Worm (Caenorhabditis elegans) whole organism, young adult: ENCODE data around the gene C16C10.8.

Experiments used
- B0336.3 ChIP-seq: fragments of 200-800 bp; sonication (Bioruptor generic); IDR thresholded peaks from 2 replicates; pipeline ENCODE4 v1.3.6; 2022; ENCODE audit warnings: missing genetic modification characterization, missing compliant biosample characterization
- C06A6.2 ChIP-seq: fragments of 200-800 bp; sonication (Bioruptor generic); conservative IDR thresholded peaks from 2 replicates; pipeline ENCODE4 v1.3.6; 2022; ENCODE audit warnings: missing genetic modification characterization, missing compliant biosample characterization
- F37B4.10 ChIP-seq: fragments of 200-800 bp; sonication (Bioruptor generic); IDR thresholded peaks from 2 replicates; pipeline ENCODE4 v1.3.6; 2022; ENCODE audit warnings: missing genetic modification characterization, missing compliant biosample characterization
- F49E8.2 ChIP-seq: sonication (generic microtip); optimal IDR thresholded peaks from 3 replicates; lab custom pipeline; 2017; ENCODE audit warnings: missing genetic modification characterization, mild to moderate bottlenecking, missing compliant biosample characterization, antibody characterized with exemption, moderate library complexity; ENCODE audit not compliant: insufficient read depth
- F52B5.7 ChIP-seq: sonication (generic microtip); optimal IDR thresholded peaks from 2 replicates; lab custom pipeline; 2016; ENCODE audit warnings: mild to moderate bottlenecking, missing genetic modification characterization, missing compliant biosample characterization
- F55B11.4 ChIP-seq: sonication (generic microtip); optimal IDR thresholded peaks from 2 replicates; lab custom pipeline; 2016; ENCODE audit warnings: missing compliant biosample characterization, missing genetic modification characterization, borderline replicate concordance; ENCODE audit not compliant: insufficient read depth
- K12H6.12 ChIP-seq: fragments of 200-800 bp; sonication (Bioruptor generic); optimal IDR thresholded peaks from 2 replicates; lab custom pipeline; 2018; ENCODE audit warnings: mild to moderate bottlenecking, missing genetic modification characterization, missing compliant biosample characterization
- Y56A3A.18 ChIP-seq: fragments of 200-800 bp; sonication (Bioruptor generic); IDR thresholded peaks from 2 replicates; pipeline ENCODE4 v1.3.6; 2022; ENCODE audit warnings: missing genetic modification reagents, missing genetic modification characterization, missing compliant biosample characterization
- ama-1 ChIP-seq, 3 experiments: fragments of 150-350 bp in 1 of 3; sonication (generic microtip) in 2 of 3; optimal IDR thresholded peaks; 2 replicates each; lab custom pipeline; 2014 to 2018; ENCODE audit warnings: missing biosample characterization in 2 of 3, missing genetic modification characterization in 2 of 3, missing genetic modification reagents in 2 of 3
- aptf-2 ChIP-seq: fragments of 200-800 bp; sonication (Bioruptor generic); conservative IDR thresholded peaks from 2 replicates; pipeline ENCODE4 v1.3.6; 2022; ENCODE audit warnings: missing genetic modification reagents, missing genetic modification characterization, missing compliant biosample characterization
- attf-6 ChIP-seq: fragments of 200-800 bp; sonication (Bioruptor generic); IDR thresholded peaks from 2 replicates; pipeline ENCODE4 v1.3.6; 2022; ENCODE audit warnings: missing genetic modification reagents, missing genetic modification characterization, missing compliant biosample characterization
- bed-2 ChIP-seq: fragments of 200-800 bp; sonication (Bioruptor generic); IDR thresholded peaks from 2 replicates; pipeline ENCODE4 v1.3.6; 2022; ENCODE audit warnings: missing genetic modification reagents, missing genetic modification characterization, missing compliant biosample characterization
- cebp-1 ChIP-seq, 2 experiments: fragments of 200-800 bp in 1 of 2; sonication (Bioruptor generic) in 1 of 2; sonication (generic microtip) in 1 of 2; IDR thresholded peaks in 1 of 2; optimal IDR thresholded peaks in 1 of 2; 2 replicates each; pipeline versions ENCODE4 v1.3.6 to Lab custom; 2017 to 2022; ENCODE audit warnings: missing compliant biosample characterization in 2 of 2, missing genetic modification characterization in 2 of 2, mild to moderate bottlenecking in 1 of 2, missing genetic modification reagents in 1 of 2, moderate library complexity in 1 of 2
- cebp-2 ChIP-seq: fragments of 200-800 bp; sonication (Bioruptor generic); IDR thresholded peaks from 2 replicates; pipeline ENCODE4 v1.3.6; 2022; ENCODE audit warnings: missing genetic modification characterization, missing compliant biosample characterization
- ceh-91 ChIP-seq: fragments of 200-800 bp; sonication (Bioruptor generic); IDR thresholded peaks from 2 replicates; pipeline ENCODE4 v1.3.6; 2022; ENCODE audit warnings: missing genetic modification reagents, missing genetic modification characterization, missing compliant biosample characterization
- chd-7 ChIP-seq: sonication (generic microtip); optimal IDR thresholded peaks from 2 replicates; lab custom pipeline; 2016; ENCODE audit warnings: mild to moderate bottlenecking, missing genetic modification characterization, moderate library complexity, missing compliant biosample characterization
- efl-1 ChIP-seq: fragments of 150-350 bp; optimal IDR thresholded peaks from 2 replicates; lab custom pipeline; 2014; ENCODE audit warnings: missing biosample characterization, missing genetic modification reagents, missing genetic modification characterization
- egl-44 ChIP-seq: fragments of 200-800 bp; sonication (Bioruptor generic); IDR thresholded peaks from 2 replicates; pipeline ENCODE4 v1.3.6; 2022; ENCODE audit warnings: missing genetic modification reagents, missing genetic modification characterization, missing compliant biosample characterization
- ekl-4 ChIP-seq: fragments of 200-800 bp; sonication (Bioruptor generic); IDR thresholded peaks from 2 replicates; pipeline ENCODE4 v1.3.6; 2022; ENCODE audit warnings: missing genetic modification reagents, missing genetic modification characterization, missing compliant biosample characterization
- hlh-26 ChIP-seq: fragments of 200-800 bp; sonication (Bioruptor generic); conservative IDR thresholded peaks from 2 replicates; pipeline ENCODE4 v1.3.6; 2022; ENCODE audit warnings: missing genetic modification reagents, missing genetic modification characterization, missing compliant biosample characterization
- hmg-20 ChIP-seq: fragments of 200-800 bp; sonication (Bioruptor generic); IDR thresholded peaks from 2 replicates; pipeline ENCODE4 v1.3.6; 2022; ENCODE audit warnings: missing genetic modification reagents, missing genetic modification characterization, missing compliant biosample characterization
- hrde-1 ChIP-seq: sonication (generic microtip); optimal IDR thresholded peaks from 2 replicates; lab custom pipeline; 2016; ENCODE audit warnings: missing genetic modification characterization, mild to moderate bottlenecking, missing compliant biosample characterization, moderate library complexity, missing genotype, missing genetic modification reagents, borderline replicate concordance
- hsf-1 ChIP-seq: fragments of 200-800 bp; sonication (Bioruptor generic); IDR thresholded peaks from 2 replicates; pipeline ENCODE4 v1.3.6; 2022; ENCODE audit warnings: missing genetic modification reagents, missing genetic modification characterization, missing compliant biosample characterization
- lag-1 ChIP-seq: fragments of 200-800 bp; sonication (Bioruptor generic); IDR thresholded peaks from 2 replicates; pipeline ENCODE4 v1.3.6; 2022; ENCODE audit warnings: missing genetic modification reagents, missing genetic modification characterization, missing compliant biosample characterization
- let-526 ChIP-seq: fragments of 200-800 bp; sonication (Bioruptor generic); IDR thresholded peaks from 2 replicates; pipeline ENCODE4 v1.3.6; 2022; ENCODE audit warnings: missing genetic modification reagents, missing genetic modification characterization, missing compliant biosample characterization
- lin-26 ChIP-seq: fragments of 200-800 bp; sonication (Bioruptor generic); IDR thresholded peaks from 2 replicates; pipeline ENCODE4 v1.3.6; 2022; ENCODE audit warnings: missing genetic modification reagents, missing genetic modification characterization, missing compliant biosample characterization
- lin-54 ChIP-seq: fragments of 200-800 bp; sonication (Bioruptor generic); optimal IDR thresholded peaks from 2 replicates; lab custom pipeline; 2018; ENCODE audit warnings: mild to moderate bottlenecking, missing genetic modification characterization, missing compliant biosample characterization
- madf-6 ChIP-seq: fragments of 200-800 bp; sonication (Bioruptor generic); IDR thresholded peaks from 2 replicates; pipeline ENCODE4 v1.3.6; 2022; ENCODE audit warnings: missing genetic modification reagents, missing genetic modification characterization, missing compliant biosample characterization
- nfyb-1 ChIP-seq: fragments of 200-800 bp; sonication (Bioruptor generic); IDR thresholded peaks from 2 replicates; pipeline ENCODE4 v1.3.6; 2022; ENCODE audit warnings: missing genetic modification reagents, missing genetic modification characterization, missing compliant biosample characterization
- pbrm-1 ChIP-seq: fragments of 200-800 bp; sonication (Bioruptor generic); IDR thresholded peaks from 2 replicates; pipeline ENCODE4 v1.3.6; 2022; ENCODE audit warnings: missing genetic modification reagents, missing genetic modification characterization, missing compliant biosample characterization
- rpc-1 ChIP-seq, 2 experiments: fragments of 150-350 bp in 1 of 2; sonication (generic microtip) in 1 of 2; optimal IDR thresholded peaks; 2 replicates each; lab custom pipeline; 2014 to 2018; ENCODE audit warnings: missing biosample characterization in 1 of 2, missing genetic modification characterization in 1 of 2, missing genetic modification reagents in 1 of 2, missing genotype in 1 of 2
- sea-2 ChIP-seq: fragments of 200-800 bp; sonication (Bioruptor generic); IDR thresholded peaks from 2 replicates; pipeline ENCODE4 v1.3.6; 2022; ENCODE audit warnings: missing genetic modification characterization, missing compliant biosample characterization
- snpc-1.3 ChIP-seq: sonication (generic microtip); optimal IDR thresholded peaks from 2 replicates; lab custom pipeline; 2017; ENCODE audit warnings: missing genetic modification characterization, mild to moderate bottlenecking, missing compliant biosample characterization, antibody characterized with exemption, moderate library complexity, missing genotype, missing genetic modification reagents; ENCODE audit not compliant: insufficient read depth
- snpc-4 ChIP-seq, 5 experiments: fragments of 150-350 bp in 1 of 5; sonication (generic microtip) in 4 of 5; optimal IDR thresholded peaks; 2 replicates each; lab custom pipeline; 2014 to 2018; ENCODE audit warnings: missing genetic modification characterization in 5 of 5, missing biosample characterization in 3 of 5, antibody characterized with exemption in 2 of 5, mild to moderate bottlenecking in 2 of 5, missing compliant biosample characterization in 2 of 5, missing genotype in 2 of 5, moderate library complexity in 2 of 5, missing genetic modification reagents in 1 of 5
- somi-1 ChIP-seq: fragments of 200-800 bp; sonication (Bioruptor generic); optimal IDR thresholded peaks from 2 replicates; lab custom pipeline; 2018; ENCODE audit warnings: mild to moderate bottlenecking, missing genetic modification characterization, missing compliant biosample characterization
- xnd-1 ChIP-seq: sonication (generic microtip); optimal IDR thresholded peaks from 2 replicates; lab custom pipeline; 2016; ENCODE audit warnings: missing genotype, missing genetic modification reagents, missing genetic modification characterization, missing compliant biosample characterization
- zim-3 ChIP-seq: sonication (generic microtip); optimal IDR thresholded peaks from 2 replicates; lab custom pipeline; 2017; ENCODE audit warnings: mild to moderate bottlenecking, missing genetic modification characterization, moderate library complexity, missing compliant biosample characterization
- ztf-22 ChIP-seq: fragments of 200-800 bp; sonication (Bioruptor generic); optimal IDR thresholded peaks from 2 replicates; lab custom pipeline; 2018; ENCODE audit warnings: mild to moderate bottlenecking, missing genetic modification characterization, moderate library complexity, missing compliant biosample characterization

C16C10.8 gene

DNA sequence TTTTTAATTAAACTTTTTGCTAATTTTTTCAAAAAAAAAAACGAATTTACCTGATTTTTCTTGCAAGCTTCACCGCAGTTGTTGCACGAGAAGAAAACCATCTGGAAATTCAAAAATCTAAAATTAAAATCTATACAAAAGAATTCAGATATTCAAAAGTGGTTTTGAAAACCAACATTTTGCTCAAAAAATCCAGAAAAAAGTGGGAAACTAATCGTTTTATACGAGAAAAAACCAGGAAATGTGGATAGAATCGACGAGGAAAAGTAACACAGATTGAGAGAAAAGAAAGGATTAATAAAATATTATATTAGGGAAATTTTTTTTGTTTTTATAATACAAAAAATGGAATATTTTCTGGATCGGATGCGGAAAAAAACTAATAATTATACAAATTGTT lies at the start of gene C16C10.8:
C16C10.8 (minus strand) TSS at position 101 of the 400 bp plus-strand sequence.
- TF ChIP-seq zim-3 (tag; lab: Kevin White, UChicago) (no peak), F37B4.10 (GFP tag; lab: Robert Waterston, UW) (no peak), F55B11.4 (tag; lab: Kevin White, UChicago) (no peak), egl-44 (no peak)

DNA sequence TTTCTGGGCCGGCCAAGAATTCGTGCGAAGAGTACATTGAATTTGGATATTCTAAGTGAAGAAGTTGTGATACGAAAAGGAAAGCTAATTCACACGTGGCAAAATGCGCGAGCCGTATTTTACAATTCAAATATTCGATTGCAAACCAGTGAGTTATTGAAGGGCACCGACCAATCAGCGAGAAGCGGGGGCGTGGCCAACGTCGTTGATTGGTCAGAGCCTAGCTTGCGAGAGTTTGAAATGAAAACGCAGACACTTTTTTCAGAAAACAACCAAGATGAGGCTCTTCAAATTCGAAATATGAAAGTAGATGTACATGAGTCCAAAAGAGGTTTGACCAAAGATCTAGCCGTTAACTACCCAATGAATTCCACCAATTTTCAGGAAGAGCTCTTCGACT lies 46.7 kb upstream of the C16C10.8 start:
- TF ChIP-seq nfyb-1 (GFP tag; lab: Robert Waterston, UW) (peak; percentile 94), ekl-4 (GFP tag; lab: Robert Waterston, UW) (no peak)

DNA sequence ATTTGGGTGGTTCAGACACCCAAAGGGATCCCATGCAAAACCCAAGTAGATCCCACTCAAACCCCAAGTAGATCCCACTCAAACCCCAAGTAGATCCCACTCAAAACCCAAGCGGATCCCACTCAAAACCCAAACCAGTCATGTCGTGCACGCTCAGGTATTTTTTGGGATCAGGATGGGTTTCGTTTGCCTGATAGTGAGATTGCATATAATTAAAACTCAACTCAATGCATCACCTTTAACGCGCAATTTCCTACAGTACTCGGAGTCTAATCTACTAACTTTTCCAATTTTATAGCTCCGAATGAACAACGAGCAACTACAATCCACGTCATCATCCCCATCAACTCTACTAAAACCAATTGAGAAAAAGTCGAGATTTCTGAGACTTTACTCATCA lies 45.2 kb upstream of the C16C10.8 start, which contains the start of gene phlp-2:
phlp-2 (plus strand) TSS at position 301 of the 400 bp plus-strand sequence.
- TF ChIP-seq nfyb-1 (GFP tag; lab: Robert Waterston, UW), result 0 out of 2 replicates have a peak, but pooled peaks have one; percentile 19
- TF ChIP-seq C06A6.2 (GFP tag; lab: Robert Waterston, UW), result no peak

DNA sequence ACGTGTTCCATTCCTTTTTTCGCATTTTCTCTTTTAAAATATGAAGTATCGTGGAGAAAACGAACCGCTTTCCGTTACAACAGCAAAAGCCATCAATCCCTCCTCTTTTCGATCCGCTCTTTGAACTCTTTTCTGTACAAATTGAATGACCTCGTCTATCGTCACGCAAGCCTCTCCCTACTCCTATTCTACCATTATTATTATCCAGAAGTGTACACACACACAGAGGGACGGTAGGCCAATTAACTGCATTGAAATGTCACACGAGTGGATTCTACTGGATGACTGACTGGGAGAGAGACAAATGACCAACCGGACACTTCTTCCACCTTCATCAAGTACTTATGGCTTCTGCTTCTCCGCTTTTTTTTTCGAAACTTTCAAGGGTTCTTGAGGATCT lies 44.2 kb upstream of the C16C10.8 start:
- TF ChIP-seq lin-26 (GFP tag; lab: Robert Waterston, UW) (no peak), madf-6 (GFP tag; lab: Robert Waterston, UW) (peak; percentile 40; the same call in 1 of the 2 replicates), K12H6.12 (tag; lab: Kevin White, UChicago) (no peak), F49E8.2 (peak; percentile 44), B0336.3 (GFP tag; lab: Robert Waterston, UW) (peak; percentile 65), ama-1 (optimal IDR thresholded peaks at IDR 0.05; lab: Kevin White, UChicago) (no peak), ama-1 (GFP tag; optimal IDR thresholded peaks at IDR 0.05; lab: Kevin White, UChicago) (peak in 1 of 2 experiments; percentile 22), attf-6 (0 out of 2 replicates have a peak, but pooled peaks have one; percentile 45), cebp-1 (GFP tag; IDR thresholded peaks at IDR 0.05; lab: Robert Waterston, UW) (no peak), cebp-1 (tag; optimal IDR thresholded peaks at IDR 0.05; lab: Kevin White, UChicago) (peak; percentile 27), snpc-4 (GFP tag; optimal IDR thresholded peaks at IDR 0.05; lab: Kevin White, UChicago) (no peak), snpc-4 (tag; optimal IDR thresholded peaks at IDR 0.05; lab: Kevin White, UChicago) (no peak), hrde-1 (tag; lab: Kevin White, UChicago) (peak; percentile 36), aptf-2 (GFP tag; lab: Robert Waterston, UW) (no peak), hsf-1 (GFP tag; lab: Robert Waterston, UW) (0 out of 2 replicates have a peak, but pooled peaks have one; percentile 9), pbrm-1 (GFP tag; lab: Robert Waterston, UW) (peak; percentile 54; the same call in 1 of the 2 replicates), sea-2 (no peak), snpc-1.3 (tag; lab: Kevin White, UChicago) (peak; percentile 15), ekl-4 (GFP tag; lab: Robert Waterston, UW) (0 out of 2 replicates have a peak, but pooled peaks have one; percentile 19)

DNA sequence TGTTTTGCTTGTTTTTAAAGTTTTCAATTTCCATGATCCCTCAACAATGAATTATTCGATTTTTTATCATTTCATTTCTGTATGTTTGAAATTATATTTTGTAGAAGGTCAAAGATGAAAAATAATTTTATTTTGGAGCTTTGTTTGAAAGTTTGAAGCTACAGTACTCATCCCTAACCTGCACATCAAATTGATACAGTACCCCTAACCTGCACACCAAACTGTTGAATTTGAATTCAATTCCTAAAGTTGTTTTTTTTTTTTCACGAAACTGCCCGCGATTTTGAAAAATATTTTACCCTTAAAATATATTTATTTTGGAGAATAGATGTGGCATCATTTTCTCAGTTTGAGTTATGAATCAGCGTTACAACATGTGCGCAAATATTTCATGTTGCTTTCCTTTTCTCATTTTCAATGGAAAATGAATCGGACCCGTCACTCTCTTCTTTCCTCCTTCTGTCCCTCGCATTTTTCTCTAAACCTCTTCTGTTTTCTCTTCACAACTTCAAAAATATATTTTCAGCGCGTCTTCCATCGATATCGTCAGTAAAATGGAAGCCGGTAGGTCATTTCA lies 41.9 kb upstream of the C16C10.8 start, which contains the start of gene R74.8:
R74.8 (plus strand) TSS at position 527 of the 577 bp plus-strand sequence.
- TF ChIP-seq hmg-20 (GFP tag; lab: Robert Waterston, UW), result no peak
- no peak for TF ChIP-seq bed-2 (GFP tag; lab: Robert Waterston, UW)
- no peak for TF ChIP-seq somi-1 (GFP tag; lab: Kevin White, UChicago)
- TF ChIP-seq let-526, result no peak
- TF ChIP-seq cebp-2 (GFP tag; lab: Robert Waterston, UW), result no peak
- TF ChIP-seq lin-54 (GFP tag; lab: Kevin White, UChicago), result peak; percentile 67
- TF ChIP-seq pbrm-1 (GFP tag; lab: Robert Waterston, UW), result no peak
- TF ChIP-seq aptf-2 (GFP tag; lab: Robert Waterston, UW), result no peak
- TF ChIP-seq hlh-26, result no peak
- TF ChIP-seq efl-1, result peak; percentile 72
- TF ChIP-seq Y56A3A.18 (GFP tag; lab: Robert Waterston, UW), result no peak
- peak; percentile 70 for TF ChIP-seq xnd-1
- TF ChIP-seq lag-1 (GFP tag; lab: Robert Waterston, UW), result no peak
- TF ChIP-seq ztf-22 (GFP tag; lab: Kevin White, UChicago), result no peak
- no peak for TF ChIP-seq K12H6.12 (tag; lab: Kevin White, UChicago)
- TF ChIP-seq ceh-91 (GFP tag; lab: Robert Waterston, UW), result peak; percentile 61
- no peak for TF ChIP-seq rpc-1 (optimal IDR thresholded peaks at IDR 0.05; lab: Kevin White, UChicago)
- TF ChIP-seq rpc-1 (tag; optimal IDR thresholded peaks at IDR 0.05; lab: Kevin White, UChicago), result no peak
- no peak for TF ChIP-seq F52B5.7 (tag; lab: Kevin White, UChicago)
- TF ChIP-seq chd-7 (tag; lab: Kevin White, UChicago), result no peak
